Fruit fly (Drosophila melanogaster) whole organism: ENCODE data around the gene Nepl13.

Source experiments
- Dll ChIP-seq: fragments of >200 bp; optimal IDR thresholded peaks from 2 replicates; lab custom pipeline; 2017
- pan ChIP-seq: fragments of >200 bp; optimal IDR thresholded peaks from 2 replicates; lab custom pipeline; 2017
- psq ChIP-seq: fragments of >200 bp; optimal IDR thresholded peaks from 2 replicates; lab custom pipeline; 2017
- usp ChIP-seq: fragments of >200 bp; optimal IDR thresholded peaks from 2 replicates; lab custom pipeline; 2017; ENCODE audit warnings: missing biosample characterization, missing genetic modification characterization, mixed read lengths

DNA sequence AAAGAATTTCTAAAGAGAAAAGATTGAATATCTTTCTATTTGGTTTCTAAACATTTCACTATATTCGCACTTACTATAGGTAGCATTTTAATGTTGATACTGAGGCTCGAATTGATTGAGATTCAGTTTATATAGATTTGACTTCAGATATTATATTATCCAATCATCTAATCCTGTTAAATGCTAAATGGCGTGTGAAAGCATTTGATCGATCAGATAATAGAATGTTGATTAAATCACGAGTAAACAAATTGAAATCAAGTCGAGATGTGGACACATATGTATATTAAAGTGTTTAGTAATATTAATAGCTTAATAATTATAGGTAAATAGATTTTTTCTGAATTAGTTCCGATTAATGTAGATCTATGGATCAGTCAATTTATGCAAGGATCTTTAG lies 10.0 kb upstream of the Nepl13 start, which contains the start of gene CG43094:
- TF ChIP-seq usp (GFP tag; lab: Kevin White, UChicago) (no peak), psq (lab: Kevin White, UChicago) (no peak), Dll (lab: Kevin White, UChicago) (no peak), pan (lab: Kevin White, UChicago) (no peak)
